Fruit fly (Drosophila melanogaster) S2 (cell line): ENCODE data around the gene Alms1b.

Experiments used
- CG8478 ChIP-seq: fragments of >200 bp; optimal IDR thresholded peaks from 2 replicates; lab custom pipeline; 2018
- CTCF ChIP-seq, 2 experiments: fragments of >200 bp; optimal IDR thresholded peaks; 2 replicates each; lab custom pipeline; 2018

DNA sequence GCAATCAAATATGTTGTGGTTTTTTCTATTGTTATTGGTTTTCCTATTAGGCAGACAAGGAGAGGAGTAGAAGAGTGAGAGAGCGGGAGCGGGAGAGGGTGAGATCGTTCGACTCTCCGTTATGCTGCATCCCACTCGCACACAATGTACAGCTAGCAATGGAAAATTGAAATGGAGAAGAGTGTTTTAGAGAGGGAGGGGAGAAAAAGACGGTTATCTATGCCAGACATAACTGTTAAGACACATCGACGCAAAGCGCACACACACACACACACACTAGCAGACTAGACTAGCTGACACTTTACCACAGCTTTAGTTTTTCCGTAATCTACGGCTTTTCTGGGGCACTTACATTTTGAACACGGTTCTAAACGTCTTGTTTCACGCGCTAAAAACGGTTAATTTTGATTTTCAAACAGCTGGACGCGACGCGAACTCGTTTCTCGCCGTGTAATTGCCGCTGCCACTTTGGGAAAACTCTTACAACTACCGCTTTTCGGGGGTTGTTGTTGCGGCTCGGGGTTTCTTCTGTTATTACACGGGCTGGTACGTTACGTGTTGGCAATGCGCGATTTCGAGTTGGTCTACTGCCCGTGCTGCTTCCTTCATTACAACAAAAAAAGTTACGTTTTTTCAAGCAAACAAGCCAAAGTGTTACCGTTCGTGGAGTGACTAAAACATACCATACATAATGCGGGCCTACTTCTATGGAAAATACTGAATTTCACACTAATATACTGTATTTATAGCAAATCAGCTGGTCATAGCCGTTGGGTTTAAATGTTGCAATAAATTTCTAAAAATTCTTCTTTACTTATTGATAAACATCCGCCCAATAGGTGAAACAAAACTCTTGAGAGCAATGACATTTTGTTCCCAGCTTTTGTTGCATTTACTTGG, 48.4 kb upstream of the Alms1b start, which contains the start of gene fzr:
- TF ChIP-seq CTCF (optimal IDR thresholded peaks at IDR 0.05; lab: Kevin White, UChicago) (no peak), CG8478 (lab: Kevin White, UChicago) (no peak)
